Worm (Caenorhabditis elegans) whole organism, L1 larva: ENCODE data around the gene set-19.
A peak's percentile ranks its signal among the peaks of the same experiment; 100 is the strongest.

Experiments
- C04F5.9 ChIP-seq: sonication (generic microtip); optimal IDR thresholded peaks from 2 replicates; lab custom pipeline; 2016; ENCODE audit warnings: missing genetic modification characterization, missing compliant biosample characterization
- C34B4.2 ChIP-seq: sonication (generic microtip); optimal IDR thresholded peaks from 2 replicates; lab custom pipeline; 2017; ENCODE audit warnings: mild to moderate bottlenecking, missing genetic modification characterization, missing compliant biosample characterization
- F16B12.6 ChIP-seq: fragments of 150-350 bp; optimal IDR thresholded peaks from 2 replicates; lab custom pipeline; 2014; ENCODE audit warnings: missing biosample characterization, missing genetic modification characterization
- Y116A8C.19 ChIP-seq: sonication (generic microtip); optimal IDR thresholded peaks from 2 replicates; lab custom pipeline; 2016; ENCODE audit warnings: missing compliant biosample characterization, missing genetic modification characterization, borderline replicate concordance
- alr-1 ChIP-seq: fragments of 200-800 bp; sonication (Bioruptor generic); optimal IDR thresholded peaks from 2 replicates; lab custom pipeline; 2018; ENCODE audit warnings: borderline replicate concordance, mild to moderate bottlenecking, missing genetic modification characterization, missing compliant biosample characterization
- blmp-1 ChIP-seq: fragments of 150-350 bp; optimal IDR thresholded peaks from 2 replicates; lab custom pipeline; 2014; ENCODE audit warnings: missing biosample characterization, missing genetic modification characterization
- efl-1 ChIP-seq, 4 experiments: fragments of 150-350 bp; optimal IDR thresholded peaks in 3 of 4; peaks in 1 of 4; 1 replicate in 1 of 4; 2 replicates in 3 of 4; lab custom pipeline; 2014; ENCODE audit warnings: missing biosample characterization in 2 of 4, missing genetic modification characterization in 2 of 4, missing genetic modification reagents in 2 of 4
- egl-13 ChIP-seq: sonication (generic microtip); optimal IDR thresholded peaks from 2 replicates; lab custom pipeline; 2016; ENCODE audit warnings: missing genotype, missing genetic modification reagents, missing genetic modification characterization, missing compliant biosample characterization
- elt-3 ChIP-seq, 6 experiments: fragments of 150-350 bp in 1 of 6; sonication (generic microtip); optimal IDR thresholded peaks; 2 replicates each; lab custom pipeline; 2017 to 2018; ENCODE audit warnings: missing biosample characterization in 6 of 6, missing genetic modification characterization in 6 of 6, inconsistent platforms in 1 of 6
- fkh-4 ChIP-seq: sonication (generic microtip); optimal IDR thresholded peaks from 2 replicates; lab custom pipeline; 2016; ENCODE audit warnings: missing compliant biosample characterization, missing genetic modification characterization, borderline replicate concordance
- grh-1 ChIP-seq: fragments of 200-800 bp; sonication (Bioruptor generic); IDR thresholded peaks from 2 replicates; pipeline ENCODE4 v1.3.6; 2022; ENCODE audit warnings: missing genetic modification reagents, missing genetic modification characterization, missing compliant biosample characterization
- lin-14 ChIP-seq: fragments of 200-800 bp; sonication (Bioruptor generic); optimal IDR thresholded peaks from 2 replicates; lab custom pipeline; 2018; ENCODE audit warnings: mild to moderate bottlenecking, missing genetic modification characterization, moderate library complexity, missing compliant biosample characterization
- lin-35 ChIP-seq, 2 experiments: fragments of 150-350 bp; optimal IDR thresholded peaks; 2 replicates each; lab custom pipeline; 2014; ENCODE audit warnings: missing biosample characterization in 2 of 2, missing genetic modification characterization in 2 of 2, missing genetic modification reagents in 2 of 2
- lin-39 ChIP-seq: fragments of 150-350 bp; optimal IDR thresholded peaks from 2 replicates; lab custom pipeline; 2014; ENCODE audit warnings: missing biosample characterization, missing genetic modification reagents, missing genetic modification characterization
- lir-3 ChIP-seq: sonication (generic microtip); optimal IDR thresholded peaks from 2 replicates; lab custom pipeline; 2016; ENCODE audit warnings: mild to moderate bottlenecking, missing genetic modification characterization, moderate library complexity, missing compliant biosample characterization; ENCODE audit not compliant: poor library complexity
- lsy-2 ChIP-seq, 2 experiments: fragments of 150-350 bp; optimal IDR thresholded peaks; 2 replicates each; lab custom pipeline; 2014; ENCODE audit warnings: missing biosample characterization in 2 of 2, missing genetic modification characterization in 2 of 2
- mab-9 ChIP-seq: fragments of 200-800 bp; sonication (Bioruptor generic); IDR thresholded peaks from 2 replicates; pipeline ENCODE4 v1.3.6; 2022; ENCODE audit warnings: missing genetic modification reagents, missing genetic modification characterization, missing compliant biosample characterization
- mdl-1 ChIP-seq, 2 experiments: fragments of 150-350 bp; optimal IDR thresholded peaks; 2 replicates each; lab custom pipeline; 2014 to 2017; ENCODE audit warnings: missing biosample characterization in 2 of 2, missing genetic modification characterization in 2 of 2, inconsistent platforms in 1 of 2
- mep-1 ChIP-seq: fragments of 150-350 bp; optimal IDR thresholded peaks from 2 replicates; lab custom pipeline; 2014; ENCODE audit warnings: missing biosample characterization, missing genetic modification characterization
- nhr-19 ChIP-seq: fragments of 200-800 bp; sonication (Bioruptor generic); conservative IDR thresholded peaks from 2 replicates; pipeline ENCODE4 v1.3.6; 2022; ENCODE audit warnings: missing genetic modification characterization, missing compliant biosample characterization
- nhr-20 ChIP-seq: sonication (generic microtip); optimal IDR thresholded peaks from 2 replicates; lab custom pipeline; 2016; ENCODE audit warnings: mild to moderate bottlenecking, missing genetic modification characterization, missing compliant biosample characterization
- nhr-237 ChIP-seq: fragments of 150-350 bp; optimal IDR thresholded peaks from 2 replicates; lab custom pipeline; 2014; ENCODE audit warnings: missing biosample characterization, missing genetic modification characterization
- nhr-71 ChIP-seq: sonication (generic microtip); optimal IDR thresholded peaks from 2 replicates; lab custom pipeline; 2016; ENCODE audit warnings: mild to moderate bottlenecking, missing genetic modification characterization, moderate library complexity, missing compliant biosample characterization
- nhr-77 ChIP-seq: fragments of 150-350 bp; optimal IDR thresholded peaks from 2 replicates; lab custom pipeline; 2014; ENCODE audit warnings: missing biosample characterization, missing genetic modification characterization
- nhr-84 ChIP-seq: sonication (generic microtip); optimal IDR thresholded peaks from 2 replicates; lab custom pipeline; 2017; ENCODE audit warnings: missing biosample characterization, missing genetic modification characterization
- nhr-85 ChIP-seq: sonication (generic microtip); peaks from one replicate; lab custom pipeline; 2016; ENCODE audit warnings: missing genetic modification characterization, inconsistent platforms, missing compliant biosample characterization
- nhr-90 ChIP-seq: sonication (generic microtip); optimal IDR thresholded peaks from 2 replicates; lab custom pipeline; 2016; ENCODE audit warnings: mild to moderate bottlenecking, missing genetic modification characterization, missing compliant biosample characterization; ENCODE audit not compliant: poor library complexity
- rnt-1 ChIP-seq: sonication (generic microtip); optimal IDR thresholded peaks from 2 replicates; lab custom pipeline; 2016; ENCODE audit warnings: mild to moderate bottlenecking, missing genetic modification characterization, moderate library complexity, missing compliant biosample characterization
- skn-1 ChIP-seq: fragments of 150-350 bp; optimal IDR thresholded peaks from 2 replicates; lab custom pipeline; 2014; ENCODE audit warnings: missing biosample characterization, missing genetic modification characterization
- snu-23 ChIP-seq: sonication (generic microtip); optimal IDR thresholded peaks from 2 replicates; lab custom pipeline; 2016; ENCODE audit warnings: missing genetic modification characterization, missing compliant biosample characterization
- sup-37 ChIP-seq: fragments of 200-800 bp; sonication (Bioruptor generic); optimal IDR thresholded peaks from 2 replicates; lab custom pipeline; 2018; ENCODE audit warnings: mild to moderate bottlenecking, missing genetic modification characterization, missing compliant biosample characterization
- tbx-2 ChIP-seq: sonication (generic microtip); optimal IDR thresholded peaks from 2 replicates; lab custom pipeline; 2016; ENCODE audit warnings: missing genetic modification characterization, missing compliant biosample characterization
- tlp-1 ChIP-seq: fragments of 150-350 bp; optimal IDR thresholded peaks from 2 replicates; lab custom pipeline; 2014; ENCODE audit warnings: missing biosample characterization, missing genetic modification characterization
- unc-86 ChIP-seq: sonication (generic microtip); optimal IDR thresholded peaks from 2 replicates; lab custom pipeline; 2016; ENCODE audit warnings: missing genetic modification characterization, missing compliant biosample characterization
- xbp-1 ChIP-seq: sonication (generic microtip); optimal IDR thresholded peaks from 2 replicates; lab custom pipeline; 2016; ENCODE audit warnings: missing genetic modification characterization, missing compliant biosample characterization
- zag-1 ChIP-seq: fragments of 150-350 bp; optimal IDR thresholded peaks from 2 replicates; lab custom pipeline; 2014; ENCODE audit warnings: missing biosample characterization, missing genetic modification characterization
- zip-4 ChIP-seq: fragments of 200-800 bp; sonication (Bioruptor generic); optimal IDR thresholded peaks from 2 replicates; lab custom pipeline; 2018; ENCODE audit warnings: mild to moderate bottlenecking, missing genetic modification characterization, moderate library complexity, missing compliant biosample characterization

set-19 gene

DNA sequence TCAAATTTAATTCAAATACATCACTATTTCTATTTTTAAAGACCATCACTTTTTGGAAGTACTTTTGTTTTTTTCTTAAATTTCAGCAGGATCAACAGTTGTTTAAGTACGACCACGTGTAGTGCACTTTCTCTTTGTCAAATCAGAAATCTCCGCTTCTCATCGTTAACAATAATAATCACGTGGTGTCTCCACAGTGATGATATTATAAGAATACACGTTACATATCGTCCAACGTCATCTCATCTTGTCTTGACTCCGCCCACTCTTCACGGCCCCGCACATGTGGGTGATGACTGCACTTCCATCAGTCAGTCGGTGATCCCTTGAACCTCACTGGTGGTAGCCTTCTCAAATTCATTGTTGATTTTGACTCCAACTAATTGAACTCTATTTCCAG is 50.1 kb downstream of the set-19 start, which contains the start of gene argn-1:
Gene argn-1, plus strand, starts transcription at position 83 of the 400 bp plus-strand sequence.
- TF ChIP-seq lin-35 (GFP tag; optimal IDR thresholded peaks at IDR 0.05; lab: Kevin White, UChicago) (peak in 1 of 2 experiments; percentile 38), skn-1 (tag; lab: Kevin White, UChicago) (no peak), mdl-1 (tag; optimal IDR thresholded peaks at IDR 0.05; lab: Kevin White, UChicago) (peak in 1 of 2 experiments; percentile 52), elt-3 (tag; optimal IDR thresholded peaks at IDR 0.05; lab: Kevin White, UChicago) (peak in 1 of 6 experiments; percentile 42), blmp-1 (tag; lab: Kevin White, UChicago) (peak; percentile 58), nhr-20 (tag; lab: Kevin White, UChicago) (peak; percentile 50), nhr-71 (peak; percentile 48), grh-1 (GFP tag; lab: Robert Waterston, UW) (peak; percentile 36; the same call in 1 of the 2 replicates), mep-1 (no peak), nhr-85 (tag; lab: Kevin White, UChicago) (peak; percentile 72), nhr-90 (tag; lab: Kevin White, UChicago) (peak; percentile 52), C04F5.9 (tag; lab: Kevin White, UChicago) (no peak), lin-14 (GFP tag; lab: Kevin White, UChicago) (peak; percentile 22), snu-23 (GFP tag; lab: Kevin White, UChicago) (peak; percentile 20)

DNA sequence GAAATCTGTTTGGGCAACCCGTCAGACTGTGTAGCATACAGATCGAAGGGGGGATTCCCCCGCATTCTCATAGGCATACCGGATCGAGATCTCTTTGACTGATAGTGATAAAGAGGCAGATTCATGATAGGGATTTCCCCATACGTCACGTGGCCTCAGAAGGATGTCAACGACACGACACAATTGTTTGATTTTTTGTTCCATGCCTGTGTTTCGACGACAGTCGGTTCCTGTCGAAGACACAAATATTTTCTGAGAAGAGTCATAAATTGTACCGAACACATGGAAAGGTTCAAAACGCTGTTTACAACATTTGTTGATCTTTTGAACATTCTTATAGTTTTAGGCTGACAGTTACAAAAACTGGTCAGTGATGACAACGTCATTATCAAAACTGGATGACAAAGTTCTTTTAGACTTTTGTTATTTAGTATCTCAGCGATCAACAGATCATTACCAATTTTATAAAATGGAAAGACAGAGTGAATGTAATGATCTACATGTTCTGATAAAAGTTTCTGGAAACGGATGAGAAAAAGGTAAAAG is 51.5 kb downstream of the set-19 start:
- TF ChIP-seq F16B12.6 (tag; lab: Kevin White, UChicago) (no peak), C04F5.9 (tag; lab: Kevin White, UChicago) (no peak), mab-9 (GFP tag; lab: Robert Waterston, UW) (no peak), zag-1 (tag; lab: Kevin White, UChicago) (no peak), nhr-71 (peak; percentile 60), snu-23 (GFP tag; lab: Kevin White, UChicago) (peak; percentile 25), mep-1 (no peak), lin-35 (GFP tag; optimal IDR thresholded peaks at IDR 0.05; lab: Kevin White, UChicago) (peak in 1 of 2 experiments; percentile 15), nhr-20 (tag; lab: Kevin White, UChicago) (peak; percentile 76), tbx-2 (tag; lab: Kevin White, UChicago) (peak; percentile 20), fkh-4 (tag; lab: Kevin White, UChicago) (no peak), blmp-1 (tag; lab: Kevin White, UChicago) (peak; percentile 73), efl-1 (optimal IDR thresholded peaks at IDR 0.05; lab: Kevin White, UChicago) (no peak), efl-1 (GFP tag; optimal IDR thresholded peaks at IDR 0.05 in 1 of 2; lab: Kevin White, UChicago) (peak in 1 of 2 experiments; percentile 76), xbp-1 (tag; lab: Kevin White, UChicago) (no peak), egl-13 (no peak), nhr-84 (tag; lab: Kevin White, UChicago) (no peak), Y116A8C.19 (tag; lab: Kevin White, UChicago) (no peak), zip-4 (GFP tag; lab: Kevin White, UChicago) (no peak), nhr-85 (tag; lab: Kevin White, UChicago) (peak; percentile 82), C34B4.2 (tag; lab: Kevin White, UChicago) (no peak), nhr-90 (tag; lab: Kevin White, UChicago) (peak; percentile 27), lin-39 (tag; lab: Kevin White, UChicago) (no peak), lin-14 (GFP tag; lab: Kevin White, UChicago) (peak; percentile 39), grh-1 (GFP tag; lab: Robert Waterston, UW) (peak; percentile 27; the same call in 1 of the 2 replicates), nhr-237 (tag; lab: Kevin White, UChicago) (no peak), rnt-1 (tag; lab: Kevin White, UChicago) (no peak), nhr-19 (GFP tag; lab: Robert Waterston, UW) (peak; percentile 19; the same call in 1 of the 2 replicates), tlp-1 (tag; lab: Kevin White, UChicago) (no peak), nhr-77 (tag; lab: Kevin White, UChicago) (peak; percentile 7), mdl-1 (tag; optimal IDR thresholded peaks at IDR 0.05; lab: Kevin White, UChicago) (peak in 1 of 2 experiments; percentile 61), unc-86 (no peak), lir-3 (tag; lab: Kevin White, UChicago) (no peak), elt-3 (tag; optimal IDR thresholded peaks at IDR 0.05; lab: Kevin White, UChicago) (peak in 4 of 6 experiments; percentile 17 to 70 (median 54)), lsy-2 (tag; optimal IDR thresholded peaks at IDR 0.05; lab: Kevin White, UChicago) (no peak), sup-37 (GFP tag; lab: Kevin White, UChicago) (no peak), alr-1 (tag; lab: Kevin White, UChicago) (no peak)
- TF ChIP-seq, all 84 proteins: peak for 15
